Fruit fly (Drosophila melanogaster) whole organism, prepupa: ENCODE results near the gene CG31676.

Experiments
- CG11294 ChIP-seq: fragments of 200-800 bp; sonication (Bioruptor generic); IDR thresholded peaks from 2 replicates; pipeline ENCODE4 v1.3.6; 2022; ENCODE audit warnings: missing biosample characterization, missing genetic modification characterization
- CG11762 ChIP-seq: fragments of 200-800 bp; sonication (Bioruptor generic); optimal IDR thresholded peaks from 3 replicates; lab custom pipeline; 2016; ENCODE audit warnings: missing biosample characterization, missing genetic modification characterization; ENCODE audit not compliant: insufficient read depth
- CG6276 ChIP-seq: fragments of 200-800 bp; sonication (Bioruptor generic); optimal IDR thresholded peaks from 2 replicates; lab custom pipeline; 2017; ENCODE audit warnings: missing biosample characterization, mild to moderate bottlenecking, missing genetic modification characterization
- Lpt ChIP-seq: fragments of 200-800 bp; sonication (Bioruptor generic); optimal IDR thresholded peaks from 3 replicates; lab custom pipeline; 2016; ENCODE audit warnings: missing biosample characterization, missing genetic modification characterization
- Smox ChIP-seq: fragments of 200-800 bp; sonication (Bioruptor generic); optimal IDR thresholded peaks from 3 replicates; lab custom pipeline; 2016; ENCODE audit warnings: missing biosample characterization, missing genetic modification characterization
- Sox102F ChIP-seq: fragments of 200-800 bp; sonication (Bioruptor generic); optimal IDR thresholded peaks from 2 replicates; lab custom pipeline; 2016; ENCODE audit warnings: missing biosample characterization, mild to moderate bottlenecking, missing genetic modification characterization
- Sox14 ChIP-seq: fragments of 200-800 bp; sonication (Bioruptor generic); optimal IDR thresholded peaks from 3 replicates; lab custom pipeline; 2016; ENCODE audit warnings: missing biosample characterization, missing genetic modification characterization
- achi ChIP-seq: fragments of 200-800 bp; sonication (Bioruptor generic); optimal IDR thresholded peaks from 3 replicates; lab custom pipeline; 2016; ENCODE audit warnings: missing biosample characterization, missing genetic modification characterization
- dsx ChIP-seq: fragments of 200-800 bp; optimal IDR thresholded peaks from 3 replicates; lab custom pipeline; 2019; ENCODE audit warnings: missing biosample characterization, mild to moderate bottlenecking, missing genetic modification characterization, moderate library complexity; ENCODE audit not compliant: poor library complexity, severe bottlenecking
- topi ChIP-seq: fragments of 200-800 bp; sonication (Bioruptor generic); optimal IDR thresholded peaks from 3 replicates; lab custom pipeline; 2016; ENCODE audit warnings: missing biosample characterization, missing genetic modification characterization

- TF ChIP-seq Sox102F (no peak), Lpt (no peak), Sox14 (GFP tag; lab: Kevin White, UChicago) (no peak), CG11762 (GFP tag; lab: Kevin White, UChicago) (no peak), CG6276 (GFP tag; lab: Kevin White, UChicago) (no peak), topi (no peak), dsx (GFP tag; lab: Kevin White, UChicago) (no peak), CG11294 (GFP tag; lab: Robert Waterston, UW) (no peak), Smox (GFP tag; lab: Kevin White, UChicago) (no peak), achi (GFP tag; lab: Kevin White, UChicago) (no peak)
These were observed 18.1 kb downstream of the CG31676 start, which contains the start of gene bero for dm6 chr2L:20858371-20859340.
